Worm (Caenorhabditis elegans) whole organism, L2 larva: Measurements from ENCODE around the gene asp-7.

Source experiments
- mdl-1 ChIP-seq, 2 experiments: fragments of 150-350 bp in 1 of 2; sonication (generic microtip) in 1 of 2; optimal IDR thresholded peaks; 2 replicates each; lab custom pipeline; 2017; ENCODE audit warnings: missing biosample characterization in 2 of 2, missing genetic modification characterization in 2 of 2
- ztf-4 ChIP-seq: fragments of 150-350 bp; optimal IDR thresholded peaks from 2 replicates; lab custom pipeline; 2014; ENCODE audit warnings: missing biosample characterization, missing genetic modification characterization

- no peak for TF ChIP-seq mdl-1 (tag; optimal IDR thresholded peaks at IDR 0.05; lab: Kevin White, UChicago)
- no peak for TF ChIP-seq ztf-4 (tag; lab: Kevin White, UChicago)
Measured at ce11 chrV:3032343-3032742, 4.3 kb downstream of the asp-7 start, which contains the start of gene irld-38.
